Fruit fly (Drosophila melanogaster) Kc167 (cell line): ENCODE measurements around the gene P5CDh2.

Source experiments
- Myc ChIP-seq: fragments of >200 bp; optimal IDR thresholded peaks from 2 replicates; lab custom pipeline; 2017; ENCODE audit warnings: missing external identifiers
- Sin3A ChIP-seq: fragments of >200 bp; optimal IDR thresholded peaks from 2 replicates; lab custom pipeline; 2018; ENCODE audit warnings: missing external identifiers
- h ChIP-seq: fragments of >200 bp; optimal IDR thresholded peaks from 3 replicates; lab custom pipeline; 2018; ENCODE audit warnings: missing external identifiers
- insv ChIP-seq: fragments of >200 bp; optimal IDR thresholded peaks from 3 replicates; lab custom pipeline; 2018; ENCODE audit warnings: missing external identifiers
- psq ChIP-seq: fragments of >200 bp; optimal IDR thresholded peaks from 2 replicates; lab custom pipeline; 2017; ENCODE audit warnings: missing external identifiers
- ttk ChIP-seq: sonication (Bioruptor generic); optimal IDR thresholded peaks from 2 replicates; lab custom pipeline; 2017; ENCODE audit warnings: missing external identifiers

Gene P5CDh2

DNA sequence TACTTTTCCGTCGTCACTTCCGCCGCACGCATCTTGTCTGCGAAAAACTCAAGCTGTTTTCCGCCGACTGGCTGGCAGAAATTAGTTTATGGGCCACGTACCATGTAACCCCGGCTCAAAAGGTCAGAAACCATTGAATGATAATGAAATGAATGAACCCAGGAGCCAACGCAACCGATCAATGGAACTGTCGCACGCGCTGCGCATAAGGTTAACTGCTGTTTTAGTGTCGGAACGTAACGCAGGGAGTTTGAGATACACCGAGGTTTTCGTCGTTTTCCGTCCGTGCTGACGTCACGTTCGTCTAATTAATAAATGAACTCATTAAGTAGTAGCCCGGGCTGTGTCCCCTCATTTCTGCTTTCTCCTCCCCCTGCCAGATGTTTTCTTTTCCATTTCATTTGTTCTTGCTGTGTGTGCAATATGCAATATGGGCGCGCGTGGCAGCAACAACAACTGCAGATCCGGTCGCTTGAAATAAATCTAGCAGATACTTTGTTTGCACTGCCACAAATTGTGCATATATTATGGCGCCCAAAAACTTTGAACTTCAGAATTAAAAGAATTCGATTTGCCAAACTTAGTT, 19.4 kb upstream of the P5CDh2 start:
- TF ChIP-seq ttk (lab: Kevin White, UChicago) (no peak), h (lab: Kevin White, UChicago) (no peak), Myc (no peak), psq (lab: Kevin White, UChicago) (no peak), insv (no peak), Sin3A (lab: Kevin White, UChicago) (no peak)

DNA sequence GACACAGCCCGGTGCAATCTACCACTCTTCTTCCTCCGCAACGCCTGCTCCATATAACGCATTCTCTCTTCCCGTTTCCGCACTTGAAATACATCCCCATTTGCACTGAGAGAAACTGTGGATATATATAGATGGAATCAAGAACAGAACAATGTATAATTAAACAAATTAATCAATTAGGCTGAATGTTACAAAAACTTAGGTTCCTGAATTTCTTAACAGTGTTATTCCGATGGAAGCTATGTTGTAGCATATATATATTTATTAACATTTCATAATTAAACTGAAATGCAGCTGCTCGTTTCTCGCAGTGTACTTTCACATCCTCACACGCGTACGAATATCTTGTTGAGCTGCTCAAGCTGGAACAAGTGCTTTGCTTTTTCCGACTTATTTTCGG, 18.2 kb upstream of the P5CDh2 start:
- no peak for TF ChIP-seq ttk (lab: Kevin White, UChicago)
- TF ChIP-seq Sin3A (lab: Kevin White, UChicago) = no peak
- no peak for TF ChIP-seq psq (lab: Kevin White, UChicago)
- TF ChIP-seq h (lab: Kevin White, UChicago) = no peak
- no peak for TF ChIP-seq insv
- no peak for TF ChIP-seq Myc

dm6 chr3R:21862137-21862850, 15.4 kb upstream of the P5CDh2 start:
- TF ChIP-seq insv (no peak), Myc (no peak), psq (lab: Kevin White, UChicago) (no peak), ttk (lab: Kevin White, UChicago) (no peak), Sin3A (lab: Kevin White, UChicago) (no peak), h (lab: Kevin White, UChicago) (no peak)

dm6 chr3R:21862868-21863267, 14.9 kb upstream of the P5CDh2 start:
- TF ChIP-seq h (lab: Kevin White, UChicago) = no peak
- TF ChIP-seq ttk (lab: Kevin White, UChicago) = no peak
- no peak for TF ChIP-seq Sin3A (lab: Kevin White, UChicago)
- no peak for TF ChIP-seq psq (lab: Kevin White, UChicago)
- TF ChIP-seq insv = no peak
- TF ChIP-seq Myc = no peak

DNA sequence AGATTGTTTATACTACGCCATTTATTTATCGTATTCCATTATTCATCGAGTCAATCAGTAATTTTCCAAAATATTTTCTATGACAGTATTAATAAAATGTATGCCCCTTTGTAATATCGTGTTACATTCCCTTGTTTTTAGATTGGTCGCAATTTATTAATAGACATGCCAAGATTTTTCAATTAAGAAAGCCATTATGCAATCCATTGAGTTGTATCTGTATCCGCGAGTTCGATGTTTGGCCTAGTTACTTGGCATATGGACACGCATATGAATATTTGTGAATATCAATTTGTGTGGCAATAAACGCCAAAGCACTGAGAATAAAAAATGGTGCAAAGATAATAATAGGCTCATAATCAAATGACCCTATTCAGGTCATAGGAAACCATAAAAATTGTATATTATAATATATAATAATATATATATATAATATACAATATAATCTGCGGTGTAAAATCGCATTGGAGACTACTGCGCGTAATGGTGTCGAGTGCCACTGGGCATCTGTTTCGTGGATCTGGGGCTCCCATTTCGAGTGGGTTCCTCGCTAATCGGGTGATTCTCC, 13.8 kb upstream of the P5CDh2 start:
- TF ChIP-seq insv = no peak
- no peak for TF ChIP-seq psq (lab: Kevin White, UChicago)
- no peak for TF ChIP-seq h (lab: Kevin White, UChicago)
- TF ChIP-seq ttk (lab: Kevin White, UChicago) = no peak
- TF ChIP-seq Myc = no peak
- TF ChIP-seq Sin3A (lab: Kevin White, UChicago) = no peak

DNA sequence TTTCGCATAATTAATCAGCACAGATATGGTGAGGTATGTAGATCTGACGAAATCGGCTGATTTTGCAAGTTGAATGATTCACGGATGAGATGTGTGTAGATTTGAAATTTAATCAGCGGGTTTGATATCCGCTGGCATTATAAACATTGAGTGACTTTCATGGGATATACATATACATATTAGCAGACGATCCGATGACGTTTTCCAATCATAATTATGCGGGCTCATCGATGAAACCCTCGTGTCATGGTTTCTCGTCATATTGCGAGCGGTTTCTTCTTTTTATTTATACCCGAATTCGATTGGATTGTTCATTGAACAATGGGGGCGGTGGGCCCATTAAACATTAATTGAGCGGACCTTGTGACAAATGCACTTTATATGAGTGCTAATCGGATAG, 13.3 kb upstream of the P5CDh2 start:
- TF ChIP-seq insv (no peak), Myc (no peak), h (lab: Kevin White, UChicago) (no peak), psq (lab: Kevin White, UChicago) (no peak), Sin3A (lab: Kevin White, UChicago) (no peak), ttk (lab: Kevin White, UChicago) (no peak)

dm6 chr3R:21864992-21865391, 12.7 kb upstream of the P5CDh2 start, which contains the start of gene lsn:
Gene lsn, plus strand, starts transcription at chr3R:21865168.
- TF ChIP-seq Myc = no peak
- TF ChIP-seq psq (lab: Kevin White, UChicago) = no peak
- TF ChIP-seq insv = no peak
- no peak for TF ChIP-seq Sin3A (lab: Kevin White, UChicago)
- TF ChIP-seq ttk (lab: Kevin White, UChicago) = no peak
- no peak for TF ChIP-seq h (lab: Kevin White, UChicago)

DNA sequence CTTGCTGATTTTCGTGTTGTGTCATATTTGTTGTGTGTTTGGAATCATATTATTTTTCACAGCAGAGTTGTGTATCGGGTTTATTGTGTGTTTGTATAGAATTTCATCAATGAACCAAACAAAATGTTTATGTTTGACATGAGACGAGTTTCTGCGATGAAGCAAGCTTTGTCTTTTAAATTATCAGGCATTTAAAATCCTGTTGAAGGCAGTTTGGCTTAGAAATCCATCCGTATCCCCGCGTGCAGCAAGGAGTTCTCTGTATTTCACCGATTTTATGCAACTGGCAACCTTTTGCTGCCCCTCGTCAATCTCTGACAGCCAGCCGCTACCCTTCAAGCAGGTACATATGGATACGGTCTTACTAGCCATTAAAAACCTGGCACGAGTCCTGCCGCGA, 9.9 kb upstream of the P5CDh2 start, which contains the start of the genes CG6569 and Cby:
Gene CG6569 (minus strand): TSS at position 101 of the 400 bp plus-strand sequence.
Gene Cby (plus strand): TSS at position 185 of the 400 bp plus-strand sequence.
- TF ChIP-seq h (lab: Kevin White, UChicago) (no peak), ttk (lab: Kevin White, UChicago) (no peak), Myc (no peak), insv (no peak), psq (lab: Kevin White, UChicago) (no peak), Sin3A (lab: Kevin White, UChicago) (no peak)

DNA sequence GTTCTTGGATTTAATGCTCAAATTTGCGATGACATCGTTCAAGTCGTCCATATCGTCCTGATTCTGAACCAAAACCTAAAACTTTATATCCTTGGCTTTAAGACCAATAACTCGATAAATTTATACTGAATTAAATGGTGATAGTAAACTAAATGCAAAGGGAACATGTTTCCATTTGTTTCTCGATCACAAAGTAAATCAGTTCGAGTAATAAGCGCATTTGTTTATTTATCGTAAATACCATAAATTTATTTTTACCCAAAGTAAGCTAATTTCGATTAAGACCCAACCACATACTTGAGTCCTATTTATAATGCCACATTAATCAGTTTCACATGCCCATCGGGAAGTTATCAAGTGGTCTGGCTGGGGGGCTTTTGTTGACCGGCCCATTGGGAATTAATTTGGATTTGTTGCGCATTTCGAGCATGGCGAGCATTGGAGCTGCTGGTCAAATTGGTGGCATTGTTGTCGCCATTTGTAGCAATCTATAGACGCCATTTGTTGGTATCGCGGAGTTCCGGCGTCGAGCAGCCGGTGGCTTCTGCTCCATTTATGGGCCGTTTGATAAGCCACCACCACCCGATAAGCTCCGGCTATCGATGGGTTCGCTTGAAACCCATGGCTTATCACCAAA, 8.2 kb upstream of the P5CDh2 start, which contains the start of gene CG31174:
Gene CG31174 (minus strand): TSS at position 51 of the 637 bp plus-strand sequence.
- TF ChIP-seq insv (no peak), h (lab: Kevin White, UChicago) (no peak), Sin3A (lab: Kevin White, UChicago) (no peak), Myc (no peak), psq (lab: Kevin White, UChicago) (no peak), ttk (lab: Kevin White, UChicago) (no peak)

DNA sequence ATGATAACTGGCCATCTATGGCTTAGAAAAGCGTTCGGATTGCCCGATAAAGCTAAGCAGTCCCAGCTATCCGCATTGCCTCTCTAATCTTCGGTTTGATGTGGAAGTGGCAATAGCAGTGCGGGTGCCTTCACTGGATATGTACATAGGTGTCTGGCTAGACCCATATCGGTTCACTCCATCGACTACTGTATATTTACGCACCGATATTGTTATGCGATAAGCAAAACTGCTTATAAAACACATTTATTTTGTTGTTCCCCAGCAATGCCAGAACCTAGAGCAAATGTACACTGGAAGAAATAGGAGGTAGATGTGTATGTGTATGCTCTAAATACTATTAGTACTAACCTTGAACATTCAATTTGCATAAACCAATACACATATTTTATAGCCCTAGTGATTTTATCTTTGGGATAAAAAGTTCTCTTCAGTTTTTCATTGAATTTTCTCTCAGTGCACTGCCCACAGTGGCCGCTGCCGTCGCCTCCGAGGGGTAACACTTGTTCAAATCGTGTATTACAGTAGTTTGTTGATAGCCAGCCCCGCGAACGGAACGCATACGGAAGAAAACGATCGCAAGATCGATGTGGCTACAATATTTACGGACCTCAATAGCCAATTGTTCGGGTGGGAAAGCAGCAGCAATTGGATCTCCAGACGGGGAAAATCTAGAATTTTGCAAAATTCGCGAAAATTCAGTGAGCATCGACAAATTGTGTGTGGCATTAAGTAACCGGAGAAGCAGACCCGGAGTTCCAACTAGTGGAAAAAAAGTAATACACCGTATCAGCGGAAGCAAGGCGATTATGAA, 7.4 kb upstream of the P5CDh2 start, which contains the start of gene CG31431:
Gene CG31431 (plus strand): TSS at position 524 of the 814 bp plus-strand sequence.
- TF ChIP-seq ttk (lab: Kevin White, UChicago) (no peak), insv (no peak), psq (lab: Kevin White, UChicago) (no peak), Myc (no peak), Sin3A (lab: Kevin White, UChicago) (no peak), h (lab: Kevin White, UChicago) (no peak)
